Worm (Caenorhabditis elegans) whole organism, midembryonic: ENCODE measurements around the gene R11.3.

Source experiments
- T22C8.4 ChIP-seq: fragments of 200-800 bp; sonication (Bioruptor generic); IDR thresholded peaks from 2 replicates; pipeline ENCODE4 v1.3.6; 2022; ENCODE audit warnings: missing genetic modification characterization, missing compliant biosample characterization
- cog-1 ChIP-seq: sonication (generic microtip); optimal IDR thresholded peaks from 2 replicates; lab custom pipeline; 2016; ENCODE audit warnings: missing genetic modification characterization, missing compliant biosample characterization
- flt-1 ChIP-seq: fragments of 200-800 bp; sonication (Bioruptor generic); IDR thresholded peaks from 2 replicates; pipeline ENCODE4 v1.3.6; 2022; ENCODE audit warnings: missing genetic modification characterization, missing compliant biosample characterization
- med-1 ChIP-seq: sonication (generic microtip); optimal IDR thresholded peaks from 2 replicates; lab custom pipeline; 2017; ENCODE audit warnings: missing genetic modification characterization, mild to moderate bottlenecking, missing compliant biosample characterization, antibody characterized with exemption, missing genetic modification reagents; ENCODE audit not compliant: insufficient read depth
- ref-1 ChIP-seq: fragments of 200-800 bp; sonication (Bioruptor generic); conservative IDR thresholded peaks from 2 replicates; pipeline ENCODE4 v1.3.6; 2022; ENCODE audit warnings: missing genetic modification reagents, missing genetic modification characterization, missing compliant biosample characterization
- tab-1 ChIP-seq: fragments of 200-800 bp; sonication (Bioruptor generic); IDR thresholded peaks from 2 replicates; pipeline ENCODE4 v1.3.6; 2022; ENCODE audit warnings: missing genetic modification characterization, missing compliant biosample characterization

ce11 chrX:16209660-16210059, 10.6 kb upstream of the R11.3 start:
- TF ChIP-seq flt-1 (GFP tag; lab: Robert Waterston, UW) (peak; percentile 96), cog-1 (peak; percentile 57), med-1 (GFP tag; lab: Kevin White, UChicago) (peak; percentile 77), ref-1 (GFP tag; lab: Robert Waterston, UW) (peak; percentile 85), tab-1 (GFP tag; lab: Robert Waterston, UW) (peak; percentile 93), T22C8.4 (GFP tag; lab: Robert Waterston, UW) (peak; percentile 88)
